Worm (Caenorhabditis elegans) whole organism, L3 larva: ENCODE data around the gene sor-1.

Source experiments
- R02D3.7 ChIP-seq: fragments of 150-350 bp; optimal IDR thresholded peaks from 2 replicates; lab custom pipeline; 2014; ENCODE audit warnings: missing biosample characterization, missing genetic modification characterization
- ama-1 ChIP-seq: fragments of 150-350 bp; optimal IDR thresholded peaks from 2 replicates; lab custom pipeline; 2018
- ceh-28 ChIP-seq: fragments of 150-350 bp; optimal IDR thresholded peaks from 2 replicates; lab custom pipeline; 2014; ENCODE audit warnings: missing biosample characterization, missing genetic modification reagents, missing genetic modification characterization
- ceh-82 ChIP-seq: fragments of 150-350 bp; optimal IDR thresholded peaks from 2 replicates; lab custom pipeline; 2014; ENCODE audit warnings: missing biosample characterization, missing genetic modification characterization
- ceh-9 ChIP-seq: sonication (generic microtip); optimal IDR thresholded peaks from 2 replicates; lab custom pipeline; 2018; ENCODE audit warnings: missing biosample characterization, missing genetic modification characterization
- egl-27 ChIP-seq: sonication (generic microtip); optimal IDR thresholded peaks from 4 replicates; lab custom pipeline; 2017; ENCODE audit warnings: missing biosample characterization, missing genetic modification reagents, missing genetic modification characterization
- egl-5 ChIP-seq: fragments of 150-350 bp; optimal IDR thresholded peaks from 2 replicates; lab custom pipeline; 2017; ENCODE audit warnings: missing biosample characterization, missing genetic modification reagents, missing genetic modification characterization, inconsistent platforms
- elt-1 ChIP-seq: fragments of 150-350 bp; optimal IDR thresholded peaks from 2 replicates; lab custom pipeline; 2014; ENCODE audit warnings: missing biosample characterization, missing genetic modification characterization
- elt-2 ChIP-seq: sonication (generic microtip); optimal IDR thresholded peaks from 2 replicates; lab custom pipeline; 2016; ENCODE audit warnings: missing genetic modification reagents, mild to moderate bottlenecking, missing genetic modification characterization, missing compliant biosample characterization
- eor-1 ChIP-seq, 2 experiments: fragments of 150-350 bp; optimal IDR thresholded peaks; 2 replicates each; lab custom pipeline; 2014 to 2018; ENCODE audit warnings: missing biosample characterization in 2 of 2, missing genetic modification characterization in 2 of 2
- fkh-10 ChIP-seq: sonication (generic microtip); optimal IDR thresholded peaks from 2 replicates; lab custom pipeline; 2017; ENCODE audit warnings: missing biosample characterization, missing genetic modification reagents, missing genetic modification characterization
- fkh-2 ChIP-seq: fragments of 150-350 bp; optimal IDR thresholded peaks from 2 replicates; lab custom pipeline; 2014; ENCODE audit warnings: missing biosample characterization, missing genetic modification reagents, missing genetic modification characterization
- fos-1 ChIP-seq: fragments of 150-350 bp; optimal IDR thresholded peaks from 2 replicates; lab custom pipeline; 2014; ENCODE audit warnings: missing biosample characterization, missing genetic modification characterization
- hmg-11 ChIP-seq: sonication (generic microtip); optimal IDR thresholded peaks from 2 replicates; lab custom pipeline; 2016; ENCODE audit warnings: missing genetic modification characterization, missing compliant biosample characterization
- jun-1 ChIP-seq: fragments of 150-350 bp; optimal IDR thresholded peaks from 2 replicates; lab custom pipeline; 2014; ENCODE audit warnings: missing biosample characterization, missing genetic modification reagents, missing genetic modification characterization
- lin-15B ChIP-seq: fragments of 150-350 bp; optimal IDR thresholded peaks from 2 replicates; lab custom pipeline; 2014; ENCODE audit warnings: missing biosample characterization, missing genetic modification characterization
- lin-39 ChIP-seq: fragments of 150-350 bp; optimal IDR thresholded peaks from 2 replicates; lab custom pipeline; 2018; ENCODE audit warnings: missing biosample characterization, missing genetic modification reagents, missing genetic modification characterization
- lsy-12 ChIP-seq: sonication (generic microtip); optimal IDR thresholded peaks from 2 replicates; lab custom pipeline; 2016; ENCODE audit warnings: mild to moderate bottlenecking, missing genetic modification characterization, missing compliant biosample characterization
- mdl-1 ChIP-seq: fragments of 150-350 bp; optimal IDR thresholded peaks from 2 replicates; lab custom pipeline; 2014; ENCODE audit warnings: missing biosample characterization, missing genetic modification characterization
- mml-1 ChIP-seq: fragments of 150-350 bp; sonication (generic microtip); optimal IDR thresholded peaks from 3 replicates; lab custom pipeline; 2014; ENCODE audit warnings: missing biosample characterization, missing genetic modification characterization
- nfya-1 ChIP-seq: sonication (generic microtip); optimal IDR thresholded peaks from 2 replicates; lab custom pipeline; 2017; ENCODE audit warnings: missing genetic modification characterization, mild to moderate bottlenecking, missing compliant biosample characterization, antibody characterized with exemption, moderate library complexity; ENCODE audit not compliant: insufficient read depth
- nhr-11 ChIP-seq: fragments of 150-350 bp; optimal IDR thresholded peaks from 2 replicates; lab custom pipeline; 2014; ENCODE audit warnings: missing biosample characterization, missing genetic modification characterization
- nhr-12 ChIP-seq: fragments of 150-350 bp; optimal IDR thresholded peaks from 2 replicates; lab custom pipeline; 2014; ENCODE audit warnings: missing biosample characterization, missing genetic modification characterization
- nhr-23 ChIP-seq: fragments of 150-350 bp; optimal IDR thresholded peaks from 2 replicates; lab custom pipeline; 2014; ENCODE audit warnings: missing biosample characterization, missing genetic modification reagents, missing genetic modification characterization
- nhr-237 ChIP-seq: fragments of 150-350 bp; optimal IDR thresholded peaks from 2 replicates; lab custom pipeline; 2014; ENCODE audit warnings: missing biosample characterization, missing genetic modification characterization
- nhr-25 ChIP-seq: sonication (generic microtip); optimal IDR thresholded peaks from 2 replicates; lab custom pipeline; 2017; ENCODE audit warnings: missing biosample characterization, missing genetic modification characterization
- nhr-28 ChIP-seq: fragments of 150-350 bp; optimal IDR thresholded peaks from 2 replicates; lab custom pipeline; 2014; ENCODE audit warnings: missing biosample characterization, missing genetic modification characterization
- nhr-67 ChIP-seq: fragments of 150-350 bp; optimal IDR thresholded peaks from 2 replicates; lab custom pipeline; 2014; ENCODE audit warnings: missing biosample characterization, missing genetic modification characterization
- nhr-76 ChIP-seq: fragments of 150-350 bp; sonication (generic microtip); optimal IDR thresholded peaks from 5 replicates; lab custom pipeline; 2014; ENCODE audit warnings: missing biosample characterization, missing genetic modification characterization
- nhr-77 ChIP-seq: fragments of 150-350 bp; optimal IDR thresholded peaks from 2 replicates; lab custom pipeline; 2014; ENCODE audit warnings: missing biosample characterization, missing genetic modification characterization
- pha-4 ChIP-seq: fragments of 150-350 bp; optimal IDR thresholded peaks from 2 replicates; lab custom pipeline; 2014; ENCODE audit warnings: missing biosample characterization, missing genetic modification reagents, missing genetic modification characterization
- pqm-1 ChIP-seq: fragments of 150-350 bp; optimal IDR thresholded peaks from 2 replicates; lab custom pipeline; 2017; ENCODE audit warnings: missing biosample characterization, missing genetic modification characterization, inconsistent platforms
- sea-2 ChIP-seq: fragments of 150-350 bp; sonication (generic microtip); optimal IDR thresholded peaks from 4 replicates; lab custom pipeline; 2014; ENCODE audit warnings: missing biosample characterization, missing genetic modification reagents, missing genetic modification characterization
- tbx-2 ChIP-seq: sonication (generic microtip); optimal IDR thresholded peaks from 2 replicates; lab custom pipeline; 2016; ENCODE audit warnings: mild to moderate bottlenecking, missing genetic modification characterization, missing compliant biosample characterization
- unc-39 ChIP-seq: sonication (generic microtip); optimal IDR thresholded peaks from 4 replicates; lab custom pipeline; 2017; ENCODE audit warnings: missing biosample characterization, missing genetic modification characterization
- unc-62 ChIP-seq: fragments of 150-350 bp; sonication (generic microtip); optimal IDR thresholded peaks from 4 replicates; lab custom pipeline; 2014; ENCODE audit warnings: missing biosample characterization, missing genetic modification reagents, missing genetic modification characterization
- zag-1 ChIP-seq: fragments of 150-350 bp; optimal IDR thresholded peaks from 2 replicates; lab custom pipeline; 2014; ENCODE audit warnings: missing biosample characterization, missing genetic modification characterization
- ztf-11 ChIP-seq: fragments of 150-350 bp; optimal IDR thresholded peaks from 2 replicates; lab custom pipeline; 2014; ENCODE audit warnings: missing biosample characterization, missing genetic modification characterization
- ztf-4 ChIP-seq: fragments of 150-350 bp; optimal IDR thresholded peaks from 2 replicates; lab custom pipeline; 2014; ENCODE audit warnings: missing biosample characterization, missing genetic modification characterization

The sor-1 gene

ce11 chrIII:8370846-8371257 lies 47.1 kb upstream of the sor-1 start (continued):
- TF ChIP-seq eor-1 (tag; optimal IDR thresholded peaks at IDR 0.05; lab: Kevin White, UChicago) (no peak), ceh-82 (no peak), zag-1 (tag; lab: Kevin White, UChicago) (no peak), egl-27 (tag; lab: Kevin White, UChicago) (no peak), jun-1 (tag; lab: Kevin White, UChicago) (peak; percentile 6), ztf-11 (tag; lab: Kevin White, UChicago) (no peak), lin-39 (tag; lab: Kevin White, UChicago) (no peak)

- TF ChIP-seq fos-1 (tag; lab: Kevin White, UChicago) (no peak), pqm-1 (no peak), pha-4 (tag; lab: Kevin White, UChicago) (no peak), hmg-11 (no peak)
Observed at ce11 chrIII:8371595-8372305, 46.2 kb upstream of the sor-1 start, which contains the start of gene lmbr-1. Gene lmbr-1, plus strand, starts transcription at chrIII:8372255.

ce11 chrIII:8375000-8375399 lies 43.0 kb upstream of the sor-1 start, which contains the start of gene met-2:
Gene met-2, plus strand, starts transcription at chrIII:8375300.
- no peak for TF ChIP-seq lin-15B
- TF ChIP-seq nhr-76, result no peak
- TF ChIP-seq nhr-12 (tag; lab: Kevin White, UChicago), result no peak
- TF ChIP-seq ceh-82, result no peak
- TF ChIP-seq ceh-28 (tag; lab: Kevin White, UChicago), result no peak
- peak; percentile 10 for TF ChIP-seq nhr-23

- no peak for TF ChIP-seq ztf-11 (tag; lab: Kevin White, UChicago)
- no peak for TF ChIP-seq mml-1 (tag; lab: Kevin White, UChicago)
- no peak for TF ChIP-seq jun-1 (tag; lab: Kevin White, UChicago)
- no peak for TF ChIP-seq nfya-1 (tag; lab: Kevin White, UChicago)
- TF ChIP-seq ceh-28 (tag; lab: Kevin White, UChicago), result no peak
- TF ChIP-seq ceh-9 (tag; lab: Kevin White, UChicago), result no peak
- no peak for TF ChIP-seq nhr-77 (tag; lab: Kevin White, UChicago)
- TF ChIP-seq mdl-1 (tag; lab: Kevin White, UChicago), result no peak
- TF ChIP-seq ceh-82, result no peak
- TF ChIP-seq fos-1 (tag; lab: Kevin White, UChicago), result no peak
- TF ChIP-seq unc-39 (tag; lab: Kevin White, UChicago), result no peak
- TF ChIP-seq, all 47 proteins: peak for 0
Observed at ce11 chrIII:8380645-8381044, 37.3 kb upstream of the sor-1 start, which contains the start of gene R05D3.12. Gene R05D3.12, plus strand, starts transcription at chrIII:8380945.

- no peak for TF ChIP-seq ama-1
- TF ChIP-seq elt-1, result no peak
- TF ChIP-seq nhr-11, result no peak
- TF ChIP-seq egl-27 (tag; lab: Kevin White, UChicago), result no peak
- TF ChIP-seq nhr-23, result no peak
- TF ChIP-seq mml-1 (tag; lab: Kevin White, UChicago), result no peak
Observed at ce11 chrIII:8389539-8389938, 28.4 kb upstream of the sor-1 start, which contains the start of gene ZK353.4. Gene ZK353.4, minus strand, starts transcription at chrIII:8389639.

- TF ChIP-seq elt-2, result no peak
- no peak for TF ChIP-seq ztf-11 (tag; lab: Kevin White, UChicago)
- TF ChIP-seq nhr-77 (tag; lab: Kevin White, UChicago), result no peak
- TF ChIP-seq nhr-12 (tag; lab: Kevin White, UChicago), result no peak
- TF ChIP-seq sea-2 (GFP tag; lab: Kevin White, UChicago), result no peak
- TF ChIP-seq mml-1 (tag; lab: Kevin White, UChicago), result no peak
- TF ChIP-seq nhr-237 (tag; lab: Kevin White, UChicago), result no peak
- peak; percentile 71 for TF ChIP-seq nfya-1 (tag; lab: Kevin White, UChicago)
- no peak for TF ChIP-seq ceh-82
- TF ChIP-seq pha-4 (tag; lab: Kevin White, UChicago), result no peak
- peak; percentile 29 for TF ChIP-seq fkh-10 (GFP tag; lab: Kevin White, UChicago)
- TF ChIP-seq unc-39 (tag; lab: Kevin White, UChicago), result no peak
- no peak for TF ChIP-seq egl-5
- no peak for TF ChIP-seq mdl-1 (tag; lab: Kevin White, UChicago)
- TF ChIP-seq nhr-76, result no peak
- TF ChIP-seq hmg-11, result peak; percentile 38
- TF ChIP-seq lin-15B, result no peak
- no peak for TF ChIP-seq lsy-12 (tag; lab: Kevin White, UChicago)
- TF ChIP-seq nhr-67 (tag; lab: Kevin White, UChicago), result no peak
- peak; percentile 10 for TF ChIP-seq tbx-2 (tag; lab: Kevin White, UChicago)
- no peak for TF ChIP-seq nhr-28 (tag; lab: Kevin White, UChicago)
- peak; percentile 50 for TF ChIP-seq lin-39 (tag; lab: Kevin White, UChicago)
- TF ChIP-seq egl-27 (tag; lab: Kevin White, UChicago), result no peak
- no peak for TF ChIP-seq ztf-4 (tag; lab: Kevin White, UChicago)
- no peak for TF ChIP-seq ceh-9 (tag; lab: Kevin White, UChicago)
- TF ChIP-seq fkh-2 (tag; lab: Kevin White, UChicago), result no peak
- no peak for TF ChIP-seq pqm-1
- TF ChIP-seq ceh-28 (tag; lab: Kevin White, UChicago), result no peak
- TF ChIP-seq nhr-25 (tag; lab: Kevin White, UChicago), result no peak
- TF ChIP-seq R02D3.7 (tag; lab: Kevin White, UChicago), result no peak
- TF ChIP-seq unc-62 (GFP tag; lab: Kevin White, UChicago), result no peak
Observed at ce11 chrIII:8392307-8392706, 25.7 kb upstream of the sor-1 start.
